Worm (Caenorhabditis elegans) whole organism, L4 larva: ENCODE measurements around the gene math-33.

ENCODE experiments used
- F10B5.3 ChIP-seq: sonication (generic microtip); optimal IDR thresholded peaks from 2 replicates; lab custom pipeline; 2016; ENCODE audit warnings: mild to moderate bottlenecking, missing genetic modification characterization, missing compliant biosample characterization
- F37D6.2 ChIP-seq: sonication (generic microtip); optimal IDR thresholded peaks from 2 replicates; lab custom pipeline; 2016; ENCODE audit warnings: mild to moderate bottlenecking, missing genetic modification characterization, missing compliant biosample characterization
- F44E2.7 ChIP-seq: fragments of 200-800 bp; sonication (Bioruptor generic); IDR thresholded peaks from 2 replicates; pipeline ENCODE4 v2.1.2; 2022; ENCODE audit warnings: missing genetic modification characterization, missing compliant biosample characterization
- F49E8.2 ChIP-seq: sonication (generic microtip); optimal IDR thresholded peaks from 2 replicates; lab custom pipeline; 2016; ENCODE audit warnings: missing compliant biosample characterization, mild to moderate bottlenecking, missing genetic modification characterization, borderline replicate concordance
- T20F7.1 ChIP-seq: fragments of 200-800 bp; sonication (Bioruptor generic); optimal IDR thresholded peaks from 2 replicates; lab custom pipeline; 2018; ENCODE audit warnings: mild to moderate bottlenecking, missing genetic modification characterization, missing compliant biosample characterization
- T26A8.4 ChIP-seq: fragments of 200-800 bp; sonication (Bioruptor generic); IDR thresholded peaks from 2 replicates; pipeline ENCODE4 v1.3.6; 2022; ENCODE audit warnings: missing genetic modification characterization, missing compliant biosample characterization
- Y48G9A.11 ChIP-seq: fragments of 200-800 bp; sonication (Bioruptor generic); IDR thresholded peaks from 2 replicates; pipeline ENCODE4 v1.3.6; 2022; ENCODE audit warnings: missing genetic modification reagents, missing genetic modification characterization, missing compliant biosample characterization
- ZK546.5 ChIP-seq, 2 experiments: sonication (generic microtip); optimal IDR thresholded peaks; 2 replicates each; lab custom pipeline; 2017; ENCODE audit warnings: missing biosample characterization in 2 of 2, missing genetic modification characterization in 2 of 2
- aly-2 ChIP-seq: sonication (generic microtip); optimal IDR thresholded peaks from 2 replicates; lab custom pipeline; 2018; ENCODE audit warnings: missing biosample characterization, missing genetic modification characterization
- ama-1 ChIP-seq: fragments of 150-350 bp; optimal IDR thresholded peaks from 2 replicates; lab custom pipeline; 2014; ENCODE audit warnings: inconsistent platforms, mixed read lengths
- attf-4 ChIP-seq: sonication (generic microtip); optimal IDR thresholded peaks from 3 replicates; lab custom pipeline; 2017; ENCODE audit warnings: missing biosample characterization, missing genetic modification characterization
- ceh-20 ChIP-seq: fragments of 200-800 bp; sonication (Bioruptor generic); IDR thresholded peaks from 2 replicates; pipeline ENCODE4 v1.3.6; 2022; ENCODE audit warnings: missing genetic modification reagents, missing genetic modification characterization, missing compliant biosample characterization
- ceh-82 ChIP-seq: sonication (generic microtip); optimal IDR thresholded peaks from 2 replicates; lab custom pipeline; 2017; ENCODE audit warnings: missing biosample characterization, missing genetic modification characterization
- ctbp-1 ChIP-seq: fragments of 200-800 bp; sonication (Bioruptor generic); IDR thresholded peaks from 2 replicates; pipeline ENCODE4 v1.3.6; 2022; ENCODE audit warnings: missing genetic modification reagents, missing genetic modification characterization, missing compliant biosample characterization
- daf-16 ChIP-seq, 3 experiments: sonication (generic microtip); optimal IDR thresholded peaks; 2 replicates each; lab custom pipeline; 2016 to 2017; ENCODE audit warnings: missing genetic modification characterization in 3 of 3, missing genetic modification reagents in 3 of 3, mild to moderate bottlenecking in 2 of 3, missing compliant biosample characterization in 2 of 3, missing biosample characterization in 1 of 3, moderate library complexity in 1 of 3
- dmd-6 ChIP-seq: fragments of 200-800 bp; sonication (Bioruptor generic); IDR thresholded peaks from 2 replicates; pipeline ENCODE4 v1.3.6; 2022; ENCODE audit warnings: missing genetic modification reagents, missing genetic modification characterization, missing compliant biosample characterization
- dmd-8 ChIP-seq: fragments of 200-800 bp; sonication (Bioruptor generic); IDR thresholded peaks from 2 replicates; pipeline ENCODE4 v1.3.6; 2022; ENCODE audit warnings: missing genetic modification characterization, missing compliant biosample characterization
- dmd-9 ChIP-seq: fragments of 200-800 bp; sonication (Bioruptor generic); IDR thresholded peaks from 2 replicates; pipeline ENCODE4 v1.3.6; 2022; ENCODE audit warnings: missing genetic modification reagents, missing genetic modification characterization, missing compliant biosample characterization
- dpl-1 ChIP-seq: fragments of 150-350 bp; optimal IDR thresholded peaks from 2 replicates; lab custom pipeline; 2014; ENCODE audit warnings: missing biosample characterization, missing genetic modification reagents, missing genetic modification characterization
- dve-1 ChIP-seq: sonication (generic microtip); optimal IDR thresholded peaks from 2 replicates; lab custom pipeline; 2017; ENCODE audit warnings: antibody characterized with exemption, mild to moderate bottlenecking, missing genetic modification characterization, missing compliant biosample characterization; ENCODE audit not compliant: insufficient read depth
- fkh-10 ChIP-seq: fragments of 150-350 bp; optimal IDR thresholded peaks from 2 replicates; lab custom pipeline; 2014; ENCODE audit warnings: missing biosample characterization, missing genetic modification reagents, missing genetic modification characterization
- fos-1 ChIP-seq: fragments of 150-350 bp; optimal IDR thresholded peaks from 2 replicates; lab custom pipeline; 2014; ENCODE audit warnings: missing biosample characterization, missing genetic modification characterization
- gei-8 ChIP-seq: fragments of 200-800 bp; sonication (Bioruptor generic); optimal IDR thresholded peaks from 2 replicates; lab custom pipeline; 2018; ENCODE audit warnings: mild to moderate bottlenecking, missing genetic modification characterization, missing compliant biosample characterization
- hif-1 ChIP-seq, 2 experiments: sonication (generic microtip); optimal IDR thresholded peaks; 2 replicates each; lab custom pipeline; 2016 to 2017; ENCODE audit warnings: missing compliant biosample characterization in 2 of 2, missing genetic modification characterization in 2 of 2, missing genetic modification reagents in 2 of 2, missing genotype in 2 of 2, mild to moderate bottlenecking in 1 of 2
- hmg-1.1 ChIP-seq: fragments of 200-800 bp; sonication (Bioruptor generic); IDR thresholded peaks from 2 replicates; pipeline ENCODE4 v1.3.6; 2022; ENCODE audit warnings: missing genetic modification reagents, missing genetic modification characterization, missing compliant biosample characterization
- lim-7 ChIP-seq: fragments of 200-800 bp; sonication (Bioruptor generic); IDR thresholded peaks from 2 replicates; pipeline ENCODE4 v1.3.6; 2022; ENCODE audit warnings: missing genetic modification characterization, missing compliant biosample characterization
- lin-1 ChIP-seq: fragments of 200-800 bp; sonication (Bioruptor generic); IDR thresholded peaks from 2 replicates; pipeline ENCODE4 v1.3.6; 2022; ENCODE audit warnings: missing genetic modification reagents, missing genetic modification characterization, missing compliant biosample characterization
- lin-38 ChIP-seq: fragments of 200-800 bp; sonication (Bioruptor generic); IDR thresholded peaks from 2 replicates; pipeline ENCODE4 v1.3.6; 2022; ENCODE audit warnings: missing genetic modification reagents, missing genetic modification characterization, missing compliant biosample characterization
- mdt-29 ChIP-seq: fragments of 200-800 bp; sonication (Bioruptor generic); IDR thresholded peaks from 2 replicates; pipeline ENCODE4 v1.3.6; 2022; ENCODE audit warnings: missing genetic modification reagents, missing genetic modification characterization, missing compliant biosample characterization
- mxl-3 ChIP-seq: fragments of 200-800 bp; sonication (Bioruptor generic); optimal IDR thresholded peaks from 2 replicates; lab custom pipeline; 2018; ENCODE audit warnings: mild to moderate bottlenecking, missing genetic modification characterization, missing compliant biosample characterization
- nhr-237 ChIP-seq: sonication (generic microtip); optimal IDR thresholded peaks from 2 replicates; lab custom pipeline; 2017; ENCODE audit warnings: missing biosample characterization, missing genetic modification characterization
- nhr-28 ChIP-seq: fragments of 150-350 bp; optimal IDR thresholded peaks from 2 replicates; lab custom pipeline; 2014; ENCODE audit warnings: missing biosample characterization, missing genetic modification characterization
- nhr-48 ChIP-seq: sonication (generic microtip); optimal IDR thresholded peaks from 2 replicates; lab custom pipeline; 2016; ENCODE audit warnings: mild to moderate bottlenecking, missing genetic modification characterization, missing compliant biosample characterization
- pha-4 ChIP-seq, 2 experiments: fragments of 150-350 bp in 1 of 2; fragments of 200-800 bp in 1 of 2; sonication (Bioruptor generic) in 1 of 2; IDR thresholded peaks in 1 of 2; optimal IDR thresholded peaks in 1 of 2; 2 replicates each; pipeline versions ENCODE4 v1.3.6 to Lab custom; 2014 to 2022; ENCODE audit warnings: missing genetic modification characterization in 2 of 2, missing genetic modification reagents in 2 of 2, missing biosample characterization in 1 of 2, missing compliant biosample characterization in 1 of 2
- php-3 ChIP-seq: fragments of 200-800 bp; sonication (Bioruptor generic); IDR thresholded peaks from 2 replicates; pipeline ENCODE4 v1.3.6; 2022; ENCODE audit warnings: missing genetic modification reagents, missing genetic modification characterization, missing compliant biosample characterization
- rbr-2 ChIP-seq: sonication (generic microtip); optimal IDR thresholded peaks from 2 replicates; lab custom pipeline; 2016; ENCODE audit warnings: missing genotype, missing genetic modification characterization, missing compliant biosample characterization
- saeg-2 ChIP-seq: fragments of 200-800 bp; sonication (Bioruptor generic); IDR thresholded peaks from 2 replicates; pipeline ENCODE4 v1.3.6; 2022; ENCODE audit warnings: missing genetic modification reagents, missing genetic modification characterization, missing compliant biosample characterization
- set-16 ChIP-seq: fragments of 200-800 bp; sonication (Bioruptor generic); IDR thresholded peaks from 2 replicates; pipeline ENCODE4 v1.3.6; 2022; ENCODE audit warnings: missing genetic modification reagents, missing genetic modification characterization, missing compliant biosample characterization
- skn-1 ChIP-seq: fragments of 150-350 bp; optimal IDR thresholded peaks from 2 replicates; lab custom pipeline; 2014; ENCODE audit warnings: missing biosample characterization, missing genetic modification characterization
- snpc-4 ChIP-seq: fragments of 150-350 bp; optimal IDR thresholded peaks from 2 replicates; lab custom pipeline; 2014; ENCODE audit warnings: missing biosample characterization, missing genetic modification characterization
- spr-1 ChIP-seq: sonication (generic microtip); optimal IDR thresholded peaks from 2 replicates; lab custom pipeline; 2016; ENCODE audit warnings: mild to moderate bottlenecking, missing genetic modification characterization, missing compliant biosample characterization
- tag-97 ChIP-seq: fragments of 200-800 bp; sonication (Bioruptor generic); IDR thresholded peaks from 2 replicates; pipeline ENCODE4 v1.3.6; 2022; ENCODE audit warnings: missing genetic modification characterization, missing compliant biosample characterization
- unc-130 ChIP-seq: sonication (generic microtip); optimal IDR thresholded peaks from 2 replicates; lab custom pipeline; 2016; ENCODE audit warnings: missing genetic modification reagents, missing genetic modification characterization, missing compliant biosample characterization
- zfp-2 ChIP-seq: sonication (generic microtip); optimal IDR thresholded peaks from 2 replicates; lab custom pipeline; 2016; ENCODE audit warnings: mild to moderate bottlenecking, missing genetic modification characterization, missing compliant biosample characterization
- ztf-7 ChIP-seq: fragments of 150-350 bp; optimal IDR thresholded peaks from 2 replicates; lab custom pipeline; 2014; ENCODE audit warnings: missing biosample characterization, missing genetic modification characterization

math-33 gene

DNA sequence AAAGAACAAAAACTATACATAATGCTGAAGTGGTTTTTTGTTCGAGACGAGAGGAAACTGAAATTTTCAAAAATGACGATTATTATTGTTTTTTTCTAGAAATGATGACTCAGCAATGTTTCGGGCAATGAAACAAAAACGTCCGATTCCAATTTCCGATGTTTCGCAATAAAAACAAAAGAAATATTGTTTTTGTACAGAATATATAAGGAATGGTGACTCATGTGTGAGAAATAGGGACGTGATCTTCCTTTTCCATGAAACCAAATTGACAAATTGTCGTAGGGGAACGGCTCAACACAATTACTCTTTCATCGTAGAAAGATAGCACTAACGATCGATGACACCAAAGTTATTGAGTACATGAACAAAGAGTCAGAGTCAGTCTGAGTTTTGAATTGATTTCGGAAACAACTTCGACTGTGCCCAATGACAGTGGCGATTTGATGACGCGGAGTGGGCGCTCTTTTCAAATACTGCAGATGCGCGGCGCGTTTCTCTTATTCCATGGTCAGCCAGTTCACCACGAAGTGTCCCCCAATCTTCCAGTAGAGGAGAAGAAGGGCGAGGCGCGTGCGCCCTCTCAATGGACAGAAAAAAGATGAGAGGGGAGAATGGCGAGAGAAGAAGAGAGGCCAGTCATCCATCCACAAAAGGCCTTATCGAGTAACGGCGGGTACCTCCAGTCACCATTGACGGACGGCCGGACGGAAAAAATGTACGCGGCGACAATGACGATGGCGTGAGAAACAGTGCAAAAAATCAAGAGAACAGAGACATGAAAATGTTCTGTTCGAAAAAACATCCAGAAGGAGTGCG, 38.3 kb upstream of the math-33 start (continued):
- 0 out of 2 replicates have a peak, but pooled peaks have one; percentile 9 for TF ChIP-seq dmd-9 (GFP tag; lab: Robert Waterston, UW)
- TF ChIP-seq gei-8 (GFP tag; lab: Kevin White, UChicago): no peak
- no peak for TF ChIP-seq ceh-20 (GFP tag; lab: Robert Waterston, UW)
- TF ChIP-seq T20F7.1: no peak
- no peak for TF ChIP-seq daf-16 (GFP tag; optimal IDR thresholded peaks at IDR 0.05; lab: Kevin White, UChicago)
- no peak for TF ChIP-seq daf-16 (tag; optimal IDR thresholded peaks at IDR 0.05; lab: Kevin White, UChicago)
- TF ChIP-seq set-16 (GFP tag; lab: Robert Waterston, UW): peak; percentile 61
- no peak for TF ChIP-seq fos-1 (tag; lab: Kevin White, UChicago)
- TF ChIP-seq ceh-82 (tag; lab: Kevin White, UChicago): no peak
- TF ChIP-seq F37D6.2 (tag; lab: Kevin White, UChicago): peak; percentile 4
- peak; percentile 34 for TF ChIP-seq fkh-10 (GFP tag; lab: Kevin White, UChicago)
- no peak; the same call in 1 of the 2 replicates for TF ChIP-seq hmg-1.1
- TF ChIP-seq nhr-48 (tag; lab: Kevin White, UChicago): no peak
- no peak for TF ChIP-seq mdt-29 (GFP tag; lab: Robert Waterston, UW)
- peak in 1 of 2 experiments; percentile 29 for TF ChIP-seq hif-1 (tag; optimal IDR thresholded peaks at IDR 0.05; lab: Kevin White, UChicago)
- peak; percentile 74 for TF ChIP-seq ctbp-1
- TF ChIP-seq nhr-28 (tag; lab: Kevin White, UChicago): no peak
- TF ChIP-seq zfp-2: no peak
- TF ChIP-seq mxl-3 (GFP tag; lab: Kevin White, UChicago): peak; percentile 67
- TF ChIP-seq Y48G9A.11 (GFP tag; lab: Robert Waterston, UW): peak; percentile 54; the same call in 1 of the 2 replicates
- no peak for TF ChIP-seq php-3 (GFP tag; lab: Robert Waterston, UW)

DNA sequence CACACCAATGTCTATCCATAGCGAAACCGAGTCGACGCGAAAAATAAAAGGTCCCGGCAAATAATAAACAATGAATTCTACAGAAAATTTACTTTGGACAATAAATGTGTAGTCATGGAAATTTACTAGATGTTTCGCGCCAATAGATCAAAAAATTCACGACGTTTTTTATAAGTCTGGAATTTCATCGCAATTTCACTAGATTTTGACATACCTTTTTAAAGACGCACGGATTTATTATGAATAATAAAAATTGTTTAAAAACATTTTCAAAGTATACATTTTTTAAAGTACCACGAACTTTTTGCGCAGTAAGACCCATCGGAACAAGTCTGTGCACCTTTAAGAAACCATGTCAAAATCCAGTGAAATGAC, 37.7 kb upstream of the math-33 start:
- TF ChIP-seq tag-97 (GFP tag; lab: Robert Waterston, UW) (0 out of 2 replicates have a peak, but pooled peaks have one; percentile 39), T26A8.4 (0 out of 2 replicates have a peak, but pooled peaks have one; percentile 48), nhr-48 (tag; lab: Kevin White, UChicago) (no peak), ztf-7 (tag; lab: Kevin White, UChicago) (no peak), dmd-8 (no peak), snpc-4 (no peak), skn-1 (no peak), F10B5.3 (tag; lab: Kevin White, UChicago) (peak; percentile 16), mdt-29 (GFP tag; lab: Robert Waterston, UW) (no peak), set-16 (GFP tag; lab: Robert Waterston, UW) (no peak), dpl-1 (GFP tag; lab: Kevin White, UChicago) (no peak)

DNA sequence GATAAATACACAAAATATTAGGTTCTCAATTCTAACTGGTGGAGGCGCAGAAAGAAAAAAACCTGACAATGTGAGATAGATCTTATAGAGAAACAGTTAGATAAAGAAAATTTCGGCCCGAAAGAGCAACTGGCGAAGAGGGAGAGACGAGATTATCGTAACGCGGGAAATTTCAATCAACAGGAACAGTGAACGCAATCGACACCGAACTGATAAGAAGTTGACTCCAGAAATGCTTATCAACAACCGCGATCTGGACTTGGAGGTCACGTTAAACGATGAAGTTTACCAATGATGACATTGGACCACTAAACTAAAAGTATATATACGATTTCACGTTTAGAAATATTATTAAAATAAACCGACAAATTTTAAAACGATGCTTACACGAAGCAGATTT, 37.3 kb upstream of the math-33 start:
- TF ChIP-seq ama-1 (lab: Kevin White, UChicago) (peak; percentile 77), lin-38 (GFP tag; lab: Robert Waterston, UW) (peak; percentile 83), attf-4 (tag; lab: Kevin White, UChicago) (no peak), ZK546.5 (tag; optimal IDR thresholded peaks at IDR 0.05; lab: Kevin White, UChicago) (no peak), pha-4 (GFP tag; IDR thresholded peaks at IDR 0.05; lab: Robert Waterston, UW) (peak; percentile 49; the same call in 1 of the 2 replicates), pha-4 (tag; optimal IDR thresholded peaks at IDR 0.05; lab: Kevin White, UChicago) (no peak), F44E2.7 (GFP tag; lab: Robert Waterston, UW) (0 out of 2 replicates have a peak, but pooled peaks have one; percentile 30), Y48G9A.11 (GFP tag; lab: Robert Waterston, UW) (peak; percentile 80; the same call in 1 of the 2 replicates), mdt-29 (GFP tag; lab: Robert Waterston, UW) (peak; percentile 74), lim-7 (GFP tag; lab: Robert Waterston, UW) (peak; percentile 57), dve-1 (tag; lab: Kevin White, UChicago) (peak; percentile 1), rbr-2 (tag; lab: Kevin White, UChicago) (no peak), spr-1 (no peak), saeg-2 (GFP tag; lab: Robert Waterston, UW) (peak; percentile 67; the same call in 1 of the 2 replicates), ctbp-1 (peak; percentile 75), unc-130 (GFP tag; lab: Kevin White, UChicago) (peak; percentile 39), tag-97 (GFP tag; lab: Robert Waterston, UW) (no peak), nhr-237 (no peak), aly-2 (tag; lab: Kevin White, UChicago) (peak; percentile 25), dmd-6 (GFP tag; lab: Robert Waterston, UW) (peak; percentile 22; the same call in 1 of the 2 replicates), F49E8.2 (tag; lab: Kevin White, UChicago) (peak; percentile 93), lin-1 (GFP tag; lab: Robert Waterston, UW) (0 out of 2 replicates have a peak, but pooled peaks have one; percentile 24)
